Worm (Caenorhabditis elegans): ENCODE data around the gene math-41.
"Not testable (repeated sequence)": the region's sequence is repeated elsewhere in the genome, so short reads cannot be mapped to it uniquely, and the experiment has no call there.

ce11 chrII:1854094-1854493 lies 29.7 kb downstream of the math-41 start, which contains the start of gene fbxb-95:
- TF ChIP-seq lin-54 (GFP tag; optimal IDR thresholded peaks at IDR 0.05); him-1 (tag; optimal IDR thresholded peaks at IDR 0.05): not testable (repeated sequence)

All from whole organism, young adult.